Fruit fly (Drosophila melanogaster): ENCODE results near the gene alphaTub85E.

Gene alphaTub85E

dm6 chr3R:9705008-9705628, 27.9 kb downstream of the alphaTub85E start, which contains the start of gene Unc-115a (continued):
- TF ChIP-seq CG15514 (GFP tag; optimal IDR thresholded peaks at IDR 0.05), result peak; percentile 85
- peak; percentile 97 for TF ChIP-seq Jarid2 (GFP tag; optimal IDR thresholded peaks at IDR 0.05)
- TF ChIP-seq lmd (GFP tag; IDR thresholded peaks at IDR 0.05), result no peak
- TF ChIP-seq CG12299 (tag; optimal IDR thresholded peaks at IDR 0.05), result peak; percentile 52
- TF ChIP-seq CG8089 (GFP tag; optimal IDR thresholded peaks at IDR 0.05), result peak; percentile 8
- TF ChIP-seq HmgD (GFP tag; optimal IDR thresholded peaks at IDR 0.05), result peak; percentile 7
- no peak for TF ChIP-seq CG9932 (GFP tag; IDR thresholded peaks at IDR 0.05)
- TF ChIP-seq ato (GFP tag; IDR thresholded peaks at IDR 0.05; ENCODE audit: partially characterized antibody), result no peak
- TF ChIP-seq pita (GFP tag; optimal IDR thresholded peaks at IDR 0.05), result peak; percentile 99
- peak; percentile 63 for TF ChIP-seq Mad (GFP tag; optimal IDR thresholded peaks at IDR 0.05)
- peak; percentile 31 for TF ChIP-seq maf-S (GFP tag; optimal IDR thresholded peaks at IDR 0.05)
- no peak for TF ChIP-seq so (GFP tag; IDR thresholded peaks at IDR 0.05)
- TF ChIP-seq stwl (tag; optimal IDR thresholded peaks at IDR 0.05), result peak; percentile 69
- TF ChIP-seq oc (tag; optimal IDR thresholded peaks at IDR 0.05), result no peak
- peak; percentile 44 for TF ChIP-seq Meics (GFP tag; optimal IDR thresholded peaks at IDR 0.05)
- TF ChIP-seq CG7786 (GFP tag; optimal IDR thresholded peaks at IDR 0.05), result peak; percentile 13
- no peak for TF ChIP-seq nau (GFP tag; optimal IDR thresholded peaks at IDR 0.05)
- TF ChIP-seq CG3163 (GFP tag; optimal IDR thresholded peaks at IDR 0.05), result peak; percentile 58
- peak; percentile 36 to 47 for TF ChIP-seq dpn (GFP tag; optimal IDR thresholded peaks at IDR 0.05)
- no peak for TF ChIP-seq Taf1 (GFP tag; IDR thresholded peaks at IDR 0.05)
- peak; percentile 49 for TF ChIP-seq CG3995 (GFP tag; optimal IDR thresholded peaks at IDR 0.05)
- TF ChIP-seq Ada2b (GFP tag; IDR thresholded peaks at IDR 0.05), result no peak
- peak; percentile 28 for TF ChIP-seq Hand (GFP tag; optimal IDR thresholded peaks at IDR 0.05)
- TF ChIP-seq CG10543 (GFP tag; optimal IDR thresholded peaks at IDR 0.05), result peak; percentile 32
- TF ChIP-seq ewg (GFP tag; optimal IDR thresholded peaks at IDR 0.05), result peak; percentile 15
- TF ChIP-seq nerfin-1 (tag; optimal IDR thresholded peaks at IDR 0.05), result peak; percentile 76
- peak; percentile 78 for TF ChIP-seq B-H2 (GFP tag; optimal IDR thresholded peaks at IDR 0.05)
- TF ChIP-seq CG14014 (GFP tag; IDR thresholded peaks at IDR 0.05), result no peak
- TF ChIP-seq gfzf (GFP tag; optimal IDR thresholded peaks at IDR 0.05), result peak; percentile 98
- TF ChIP-seq Tbp (GFP tag; optimal IDR thresholded peaks at IDR 0.05), result no peak
- TF ChIP-seq Dp (GFP tag; optimal IDR thresholded peaks at IDR 0.05), result peak; percentile 41
- TF ChIP-seq otp (GFP tag; IDR thresholded peaks at IDR 0.05), result no peak
- TF ChIP-seq CG7357 (GFP tag; IDR thresholded peaks at IDR 0.05), result no peak
- TF ChIP-seq CG31224 (GFP tag; IDR thresholded peaks at IDR 0.05), result no peak
- peak; percentile 55 for TF ChIP-seq eyg (GFP tag; optimal IDR thresholded peaks at IDR 0.05)
- peak; percentile 29 for TF ChIP-seq Atf-2 (GFP tag; optimal IDR thresholded peaks at IDR 0.05)
- peak; percentile 38 for TF ChIP-seq Antp (GFP tag; optimal IDR thresholded peaks at IDR 0.05)
- TF ChIP-seq fd64A (GFP tag; optimal IDR thresholded peaks at IDR 0.05), result no peak
- TF ChIP-seq Elba2 (GFP tag; optimal IDR thresholded peaks at IDR 0.05), result peak; percentile 20
- peak; percentile 78 for TF ChIP-seq CG17829 (tag; optimal IDR thresholded peaks at IDR 0.05)
- TF ChIP-seq gcm2 (GFP tag; optimal IDR thresholded peaks at IDR 0.05), result peak; percentile 53
- peak; percentile 38 for TF ChIP-seq kay (GFP tag; optimal IDR thresholded peaks at IDR 0.05)
- peak; percentile 52 for TF ChIP-seq CG34376 (GFP tag; optimal IDR thresholded peaks at IDR 0.05)
- TF ChIP-seq Doc3 (GFP tag; IDR thresholded peaks at IDR 0.05; ENCODE audit: partially characterized antibody), result no peak
- TF ChIP-seq CG12744 (GFP tag; optimal IDR thresholded peaks at IDR 0.05), result peak; percentile 58
- TF ChIP-seq Deaf1 (tag; optimal IDR thresholded peaks at IDR 0.05), result peak; percentile 96
- peak; percentile 54 for TF ChIP-seq CG17912 (GFP tag; optimal IDR thresholded peaks at IDR 0.05)
- peak; percentile 42 for TF ChIP-seq CG31365 (tag; optimal IDR thresholded peaks at IDR 0.05)
- peak; percentile 73 for TF ChIP-seq CG2712 (tag; optimal IDR thresholded peaks at IDR 0.05)
- TF ChIP-seq kah (GFP tag; optimal IDR thresholded peaks at IDR 0.05), result peak; percentile 32

Measured in whole organism, embryonic.